Fruit fly (Drosophila melanogaster): ENCODE data around the gene Edc3.

Gene Edc3

DNA sequence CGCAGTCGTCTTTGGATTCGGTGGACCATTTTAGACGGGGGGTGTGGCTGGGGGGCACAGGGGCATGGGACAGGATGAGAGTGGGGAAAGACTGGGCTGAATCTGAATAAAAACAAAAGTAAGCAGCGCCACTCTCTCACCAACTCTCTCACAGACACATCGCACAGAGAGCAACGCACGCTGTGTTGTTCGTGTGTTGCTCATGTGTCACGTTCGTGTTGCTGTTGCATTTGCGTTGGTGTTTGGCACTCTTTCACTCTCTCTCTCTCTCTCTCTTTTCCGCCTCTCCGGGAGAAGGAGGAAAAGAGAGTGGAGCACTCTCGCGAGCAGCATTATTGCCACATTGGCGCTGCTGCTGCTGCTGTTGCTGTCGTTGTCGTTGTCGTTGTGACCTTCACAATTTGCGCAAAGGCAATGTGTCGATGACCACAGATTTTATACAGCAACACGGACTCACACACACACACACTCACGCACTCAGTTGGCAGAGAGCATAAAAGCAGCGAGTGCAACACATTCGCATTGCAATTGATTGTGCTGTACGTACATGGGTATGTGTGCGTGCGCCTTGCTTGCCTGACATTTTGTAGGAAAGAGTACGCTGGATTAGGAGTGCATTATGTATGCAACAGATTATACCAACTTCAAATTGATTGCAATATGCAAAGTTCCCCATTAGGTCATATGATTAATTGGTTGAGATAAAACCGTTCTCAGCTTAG lies 34.0 kb upstream of the Edc3 start (continued):
- TF ChIP-seq sr (GFP tag; IDR thresholded peaks at IDR 0.05) (peak; percentile 57; the same call in 2 of the 3 replicates), bsh (GFP tag; optimal IDR thresholded peaks at IDR 0.05) (peak in 1 of 2 experiments; percentile 24), Six4 (GFP tag; optimal IDR thresholded peaks at IDR 0.05) (no peak), zfh2 (GFP tag; optimal IDR thresholded peaks at IDR 0.05) (no peak), nom (GFP tag; optimal IDR thresholded peaks at IDR 0.05) (peak; percentile 66), CG13287 (GFP tag; IDR thresholded peaks at IDR 0.05; ENCODE audit: partially characterized antibody) (peak; percentile 19), CG15601 (tag; optimal IDR thresholded peaks at IDR 0.05) (no peak), tx (GFP tag; optimal IDR thresholded peaks at IDR 0.05) (no peak), CG8478 (optimal IDR thresholded peaks at IDR 0.05) (peak; percentile 93), Sox100B (GFP tag; optimal IDR thresholded peaks at IDR 0.05) (no peak), CG7928 (GFP tag; optimal IDR thresholded peaks at IDR 0.05) (no peak), gt (GFP tag; IDR thresholded peaks at IDR 0.05) (no peak), eve (GFP tag; optimal IDR thresholded peaks at IDR 0.05) (no peak), dysf (GFP tag; IDR thresholded peaks at IDR 0.05) (no peak), crc (GFP tag; optimal IDR thresholded peaks at IDR 0.05) (no peak), CG16813 (GFP tag; IDR thresholded peaks at IDR 0.05; ENCODE audit: partially characterized antibody) (peak; percentile 32; the same call in 1 of the 3 replicates), Opbp (GFP tag; IDR thresholded peaks at IDR 0.05; ENCODE audit: partially characterized antibody) (no peak), lmd (GFP tag; IDR thresholded peaks at IDR 0.05) (no peak), CG6175 (GFP tag; IDR thresholded peaks at IDR 0.05) (0 out of 3 replicates have a peak, but pooled peaks have one; percentile 46), gro (GFP tag; optimal IDR thresholded peaks at IDR 0.05) (no peak), amos (GFP tag; IDR thresholded peaks at IDR 0.05; ENCODE audit: partially characterized antibody) (no peak), tna (GFP tag; IDR thresholded peaks at IDR 0.05; ENCODE audit: partially characterized antibody) (no peak), kni (GFP tag; optimal IDR thresholded peaks at IDR 0.05) (no peak), luna (GFP tag; optimal IDR thresholded peaks at IDR 0.05) (no peak), ham (GFP tag; IDR thresholded peaks at IDR 0.05) (no peak), Doc3 (GFP tag; IDR thresholded peaks at IDR 0.05; ENCODE audit: partially characterized antibody) (0 out of 3 replicates have a peak, but pooled peaks have one; percentile 49), CG2116 (GFP tag; optimal IDR thresholded peaks at IDR 0.05) (no peak), chif (GFP tag; optimal IDR thresholded peaks at IDR 0.05) (no peak), prd (optimal IDR thresholded peaks at IDR 0.05) (no peak), prd (GFP tag; IDR thresholded peaks at IDR 0.05) (no peak), ind (GFP tag; optimal IDR thresholded peaks at IDR 0.05) (no peak), CG16815 (GFP tag; optimal IDR thresholded peaks at IDR 0.05) (no peak), H2.0 (GFP tag; IDR thresholded peaks at IDR 0.05) (no peak), Camta (GFP tag; optimal IDR thresholded peaks at IDR 0.05) (no peak), CG1024 (GFP tag; IDR thresholded peaks at IDR 0.05) (no peak), CG32767 (GFP tag; IDR thresholded peaks at IDR 0.05) (no peak), zf30C (GFP tag; optimal IDR thresholded peaks at IDR 0.05) (no peak), cwo (GFP tag; optimal IDR thresholded peaks at IDR 0.05) (no peak), CG9609 (GFP tag; optimal IDR thresholded peaks at IDR 0.05) (no peak), CG7786 (GFP tag; optimal IDR thresholded peaks at IDR 0.05) (no peak), CG34376 (GFP tag; optimal IDR thresholded peaks at IDR 0.05) (no peak), NFAT (GFP tag; IDR thresholded peaks at IDR 0.05) (no peak), rib (GFP tag; IDR thresholded peaks at IDR 0.05) (peak; percentile 60; the same call in 1 of the 2 replicates), jigr1 (GFP tag; IDR thresholded peaks at IDR 0.05) (no peak), sens (GFP tag) (peak; percentile 59), Dbx (GFP tag; IDR thresholded peaks at IDR 0.05) (0 out of 3 replicates have a peak, but pooled peaks have one; percentile 6), bab2 (GFP tag; optimal IDR thresholded peaks at IDR 0.05) (no peak), Taf1 (GFP tag; IDR thresholded peaks at IDR 0.05) (no peak), CG9437 (GFP tag; optimal IDR thresholded peaks at IDR 0.05) (no peak), ssp (GFP tag; IDR thresholded peaks at IDR 0.05) (no peak), Dad (GFP tag; optimal IDR thresholded peaks at IDR 0.05) (no peak)
